Worm (Caenorhabditis elegans) whole organism, L3 larva: ENCODE results near the gene rpl-3.
A peak's percentile ranks its signal among the peaks of the same experiment; 100 is the strongest.

Experiments
- R02D3.7 ChIP-seq: fragments of 150-350 bp; optimal IDR thresholded peaks from 2 replicates; lab custom pipeline; 2014; ENCODE audit warnings: missing biosample characterization, missing genetic modification characterization
- ZK546.5 ChIP-seq: sonication (generic microtip); optimal IDR thresholded peaks from 2 replicates; lab custom pipeline; 2017; ENCODE audit warnings: missing biosample characterization, missing genetic modification characterization
- aly-2 ChIP-seq: fragments of 150-350 bp; optimal IDR thresholded peaks from 2 replicates; lab custom pipeline; 2014; ENCODE audit warnings: missing biosample characterization, missing genetic modification characterization
- ama-1 ChIP-seq: fragments of 150-350 bp; optimal IDR thresholded peaks from 2 replicates; lab custom pipeline; 2018
- ceh-82 ChIP-seq: fragments of 150-350 bp; optimal IDR thresholded peaks from 2 replicates; lab custom pipeline; 2014; ENCODE audit warnings: missing biosample characterization, missing genetic modification characterization
- daf-12 ChIP-seq: fragments of 150-350 bp; optimal IDR thresholded peaks from 2 replicates; lab custom pipeline; 2014; ENCODE audit warnings: missing biosample characterization, missing genetic modification reagents, missing genetic modification characterization
- egl-27 ChIP-seq: sonication (generic microtip); optimal IDR thresholded peaks from 4 replicates; lab custom pipeline; 2017; ENCODE audit warnings: missing biosample characterization, missing genetic modification reagents, missing genetic modification characterization
- egl-5 ChIP-seq: fragments of 150-350 bp; optimal IDR thresholded peaks from 2 replicates; lab custom pipeline; 2017; ENCODE audit warnings: missing biosample characterization, missing genetic modification reagents, missing genetic modification characterization, inconsistent platforms
- elt-1 ChIP-seq: fragments of 150-350 bp; optimal IDR thresholded peaks from 2 replicates; lab custom pipeline; 2014; ENCODE audit warnings: missing biosample characterization, missing genetic modification characterization
- elt-2 ChIP-seq: sonication (generic microtip); optimal IDR thresholded peaks from 2 replicates; lab custom pipeline; 2016; ENCODE audit warnings: missing genetic modification reagents, mild to moderate bottlenecking, missing genetic modification characterization, missing compliant biosample characterization
- fkh-2 ChIP-seq: fragments of 150-350 bp; optimal IDR thresholded peaks from 2 replicates; lab custom pipeline; 2014; ENCODE audit warnings: missing biosample characterization, missing genetic modification reagents, missing genetic modification characterization
- fos-1 ChIP-seq: fragments of 150-350 bp; optimal IDR thresholded peaks from 2 replicates; lab custom pipeline; 2014; ENCODE audit warnings: missing biosample characterization, missing genetic modification characterization
- hmg-11 ChIP-seq: sonication (generic microtip); optimal IDR thresholded peaks from 2 replicates; lab custom pipeline; 2016; ENCODE audit warnings: missing genetic modification characterization, missing compliant biosample characterization
- jun-1 ChIP-seq: fragments of 150-350 bp; optimal IDR thresholded peaks from 2 replicates; lab custom pipeline; 2014; ENCODE audit warnings: missing biosample characterization, missing genetic modification reagents, missing genetic modification characterization
- lin-15B ChIP-seq: fragments of 150-350 bp; optimal IDR thresholded peaks from 2 replicates; lab custom pipeline; 2014; ENCODE audit warnings: missing biosample characterization, missing genetic modification characterization
- lin-39 ChIP-seq: fragments of 150-350 bp; optimal IDR thresholded peaks from 2 replicates; lab custom pipeline; 2018; ENCODE audit warnings: missing biosample characterization, missing genetic modification reagents, missing genetic modification characterization
- mml-1 ChIP-seq: fragments of 150-350 bp; sonication (generic microtip); optimal IDR thresholded peaks from 3 replicates; lab custom pipeline; 2014; ENCODE audit warnings: missing biosample characterization, missing genetic modification characterization
- nfya-1 ChIP-seq: sonication (generic microtip); optimal IDR thresholded peaks from 2 replicates; lab custom pipeline; 2017; ENCODE audit warnings: missing genetic modification characterization, mild to moderate bottlenecking, missing compliant biosample characterization, antibody characterized with exemption, moderate library complexity; ENCODE audit not compliant: insufficient read depth
- nhr-12 ChIP-seq: fragments of 150-350 bp; optimal IDR thresholded peaks from 2 replicates; lab custom pipeline; 2014; ENCODE audit warnings: missing biosample characterization, missing genetic modification characterization
- nhr-23 ChIP-seq: fragments of 150-350 bp; optimal IDR thresholded peaks from 2 replicates; lab custom pipeline; 2014; ENCODE audit warnings: missing biosample characterization, missing genetic modification reagents, missing genetic modification characterization
- nhr-237 ChIP-seq: fragments of 150-350 bp; optimal IDR thresholded peaks from 2 replicates; lab custom pipeline; 2014; ENCODE audit warnings: missing biosample characterization, missing genetic modification characterization
- nhr-25 ChIP-seq: sonication (generic microtip); optimal IDR thresholded peaks from 2 replicates; lab custom pipeline; 2017; ENCODE audit warnings: missing biosample characterization, missing genetic modification characterization
- nhr-28 ChIP-seq: fragments of 150-350 bp; optimal IDR thresholded peaks from 2 replicates; lab custom pipeline; 2014; ENCODE audit warnings: missing biosample characterization, missing genetic modification characterization
- nhr-43 ChIP-seq: sonication (generic microtip); optimal IDR thresholded peaks from 2 replicates; lab custom pipeline; 2016; ENCODE audit warnings: mild to moderate bottlenecking, missing genetic modification characterization, missing compliant biosample characterization; ENCODE audit not compliant: poor library complexity, severe bottlenecking
- pha-4 ChIP-seq: fragments of 150-350 bp; optimal IDR thresholded peaks from 2 replicates; lab custom pipeline; 2014; ENCODE audit warnings: missing biosample characterization, missing genetic modification reagents, missing genetic modification characterization
- pqm-1 ChIP-seq: fragments of 150-350 bp; optimal IDR thresholded peaks from 2 replicates; lab custom pipeline; 2017; ENCODE audit warnings: missing biosample characterization, missing genetic modification characterization, inconsistent platforms
- sea-2 ChIP-seq: fragments of 150-350 bp; sonication (generic microtip); optimal IDR thresholded peaks from 4 replicates; lab custom pipeline; 2014; ENCODE audit warnings: missing biosample characterization, missing genetic modification reagents, missing genetic modification characterization
- skn-1 ChIP-seq: fragments of 150-350 bp; optimal IDR thresholded peaks from 2 replicates; lab custom pipeline; 2014; ENCODE audit warnings: missing biosample characterization, missing genetic modification characterization
- snpc-4 ChIP-seq: fragments of 150-350 bp; optimal IDR thresholded peaks from 2 replicates; lab custom pipeline; 2014; ENCODE audit warnings: missing biosample characterization, missing genetic modification characterization
- tbx-2 ChIP-seq: sonication (generic microtip); optimal IDR thresholded peaks from 2 replicates; lab custom pipeline; 2016; ENCODE audit warnings: mild to moderate bottlenecking, missing genetic modification characterization, missing compliant biosample characterization
- unc-62 ChIP-seq: fragments of 150-350 bp; sonication (generic microtip); optimal IDR thresholded peaks from 4 replicates; lab custom pipeline; 2014; ENCODE audit warnings: missing biosample characterization, missing genetic modification reagents, missing genetic modification characterization
- ztf-4 ChIP-seq: fragments of 150-350 bp; optimal IDR thresholded peaks from 2 replicates; lab custom pipeline; 2014; ENCODE audit warnings: missing biosample characterization, missing genetic modification characterization

Gene rpl-3

ce11 chrIII:3914049-3914448 is 46.4 kb downstream of the rpl-3 start, which contains the start of gene pat-3:
Gene pat-3 (minus strand): TSS chrIII:3914149.
- TF ChIP-seq unc-62, result no peak
- TF ChIP-seq mml-1 (tag; lab: Kevin White, UChicago), result no peak
- no peak for TF ChIP-seq egl-5 (tag; lab: Kevin White, UChicago)
- no peak for TF ChIP-seq lin-15B (tag; lab: Kevin White, UChicago)
- no peak for TF ChIP-seq aly-2 (tag; lab: Kevin White, UChicago)
- no peak for TF ChIP-seq nhr-25 (tag; lab: Kevin White, UChicago)

ce11 chrIII:3914836-3915235 is 47.2 kb downstream of the rpl-3 start:
- TF ChIP-seq pqm-1 (no peak), nhr-28 (no peak), tbx-2 (tag; lab: Kevin White, UChicago) (no peak), nhr-25 (tag; lab: Kevin White, UChicago) (no peak), lin-39 (peak; percentile 3), daf-12 (tag; lab: Kevin White, UChicago) (no peak)
- TF ChIP-seq, all 47 proteins: peak for 1

ce11 chrIII:3915705-3916104 is 48.1 kb downstream of the rpl-3 start:
- TF ChIP-seq snpc-4 (no peak), jun-1 (tag; lab: Kevin White, UChicago) (no peak), mml-1 (tag; lab: Kevin White, UChicago) (no peak), hmg-11 (tag; lab: Kevin White, UChicago) (peak; percentile 20), elt-1 (tag; lab: Kevin White, UChicago) (no peak), nhr-237 (no peak)

- TF ChIP-seq ama-1 (lab: Kevin White, UChicago), result no peak
- peak; percentile 61 for TF ChIP-seq lin-39
- TF ChIP-seq egl-5 (tag; lab: Kevin White, UChicago), result no peak
- TF ChIP-seq R02D3.7 (tag; lab: Kevin White, UChicago), result peak; percentile 13
- TF ChIP-seq pha-4 (tag; lab: Kevin White, UChicago), result peak; percentile 86
- TF ChIP-seq sea-2, result no peak
- peak; percentile 28 for TF ChIP-seq nhr-23 (tag; lab: Kevin White, UChicago)
- peak; percentile 30 for TF ChIP-seq lin-15B (tag; lab: Kevin White, UChicago)
- TF ChIP-seq nhr-25 (tag; lab: Kevin White, UChicago), result peak; percentile 22
- TF ChIP-seq elt-2 (tag; lab: Kevin White, UChicago), result peak; percentile 37
- TF ChIP-seq skn-1 (tag; lab: Kevin White, UChicago), result peak; percentile 26
- TF ChIP-seq hmg-11 (tag; lab: Kevin White, UChicago), result peak; percentile 83
- TF ChIP-seq nhr-43 (tag; lab: Kevin White, UChicago), result peak; percentile 50
- peak; percentile 64 for TF ChIP-seq snpc-4
- no peak for TF ChIP-seq ztf-4 (tag; lab: Kevin White, UChicago)
- no peak for TF ChIP-seq ceh-82
- peak; percentile 74 for TF ChIP-seq nfya-1 (tag; lab: Kevin White, UChicago)
These were observed 49.0 kb downstream of the rpl-3 start, which contains the start of gene ccdc-47 for ce11 chrIII:3916624-3917023. Gene ccdc-47 (plus strand): TSS chrIII:3916967.

ce11 chrIII:3918569-3918968 is 50.9 kb downstream of the rpl-3 start, which contains the start of gene ZK1058.3:
Gene ZK1058.3 (plus strand): TSS chrIII:3918869.
- no peak for TF ChIP-seq egl-27 (tag; lab: Kevin White, UChicago)
- TF ChIP-seq fkh-2 (tag; lab: Kevin White, UChicago), result no peak
- TF ChIP-seq R02D3.7 (tag; lab: Kevin White, UChicago), result no peak
- no peak for TF ChIP-seq nhr-25 (tag; lab: Kevin White, UChicago)
- no peak for TF ChIP-seq jun-1 (tag; lab: Kevin White, UChicago)
- TF ChIP-seq mml-1 (tag; lab: Kevin White, UChicago), result no peak
- TF ChIP-seq nhr-12 (tag; lab: Kevin White, UChicago), result no peak
- TF ChIP-seq fos-1 (tag; lab: Kevin White, UChicago), result no peak
- TF ChIP-seq lin-15B (tag; lab: Kevin White, UChicago), result no peak
- no peak for TF ChIP-seq ZK546.5
- no peak for TF ChIP-seq ztf-4 (tag; lab: Kevin White, UChicago)
- TF ChIP-seq elt-1 (tag; lab: Kevin White, UChicago), result no peak
